Fruit fly (Drosophila melanogaster) whole organism, prepupa: ENCODE data around the gene CG14442.

Source experiments
- Blimp-1 ChIP-seq: fragments of 200-800 bp; sonication (Bioruptor generic); optimal IDR thresholded peaks from 3 replicates; lab custom pipeline; 2017; ENCODE audit warnings: missing biosample characterization, missing genetic modification characterization, mild to moderate bottlenecking, moderate library complexity, missing genetic modification reagents
- CG10669 ChIP-seq: fragments of 200-800 bp; sonication (Bioruptor generic); optimal IDR thresholded peaks from 3 replicates; lab custom pipeline; 2018; ENCODE audit warnings: missing biosample characterization, mild to moderate bottlenecking, missing genetic modification characterization, moderate library complexity
- CG11294 ChIP-seq: fragments of 200-800 bp; sonication (Bioruptor generic); IDR thresholded peaks from 2 replicates; pipeline ENCODE4 v1.3.6; 2022; ENCODE audit warnings: missing biosample characterization, missing genetic modification characterization
- CG11762 ChIP-seq: fragments of 200-800 bp; sonication (Bioruptor generic); optimal IDR thresholded peaks from 3 replicates; lab custom pipeline; 2016; ENCODE audit warnings: missing biosample characterization, missing genetic modification characterization; ENCODE audit not compliant: insufficient read depth
- CG11902 ChIP-seq: fragments of 200-800 bp; sonication (Bioruptor generic); optimal IDR thresholded peaks from 3 replicates; lab custom pipeline; 2016; ENCODE audit warnings: missing biosample characterization, missing genetic modification characterization
- CG15336 ChIP-seq: fragments of 200-800 bp; sonication (Bioruptor generic); IDR thresholded peaks from 2 replicates; pipeline ENCODE4 v1.3.6; 2022; ENCODE audit warnings: missing biosample characterization, missing genetic modification characterization
- CG1621 ChIP-seq: fragments of 200-800 bp; sonication (Bioruptor generic); optimal IDR thresholded peaks from 3 replicates; lab custom pipeline; 2018; ENCODE audit warnings: missing biosample characterization, mild to moderate bottlenecking, missing genetic modification characterization
- CG16779 ChIP-seq: fragments of 200-800 bp; sonication (Bioruptor generic); optimal IDR thresholded peaks from 3 replicates; lab custom pipeline; 2017; ENCODE audit warnings: missing biosample characterization, mild to moderate bottlenecking, missing genetic modification characterization
- CG3032 ChIP-seq: fragments of 200-800 bp; optimal IDR thresholded peaks from 2 replicates; lab custom pipeline; 2019; ENCODE audit warnings: missing biosample characterization, mild to moderate bottlenecking, missing genetic modification characterization, moderate library complexity
- CG31627 ChIP-seq: fragments of 200-800 bp; sonication (Bioruptor generic); optimal IDR thresholded peaks from 3 replicates; lab custom pipeline; 2016; ENCODE audit warnings: missing biosample characterization, missing genetic modification characterization
- CG32006 ChIP-seq: fragments of 200-800 bp; sonication (Bioruptor generic); optimal IDR thresholded peaks from 3 replicates; lab custom pipeline; 2017; ENCODE audit warnings: missing biosample characterization, mild to moderate bottlenecking, missing genetic modification characterization
- CG34406 ChIP-seq: fragments of 200-800 bp; sonication (Bioruptor generic); optimal IDR thresholded peaks from 3 replicates; lab custom pipeline; 2016; ENCODE audit warnings: missing biosample characterization, missing genetic modification characterization
- CG3919 ChIP-seq: fragments of 200-800 bp; sonication (Bioruptor generic); optimal IDR thresholded peaks from 3 replicates; lab custom pipeline; 2016; ENCODE audit warnings: missing biosample characterization, missing genetic modification characterization
- CG4318 ChIP-seq: fragments of 200-800 bp; sonication (Bioruptor generic); optimal IDR thresholded peaks from 3 replicates; lab custom pipeline; 2017; ENCODE audit warnings: missing biosample characterization, mild to moderate bottlenecking, missing genetic modification characterization
- CG6163 ChIP-seq: fragments of 200-800 bp; sonication (Bioruptor generic); IDR thresholded peaks from 3 replicates; pipeline ENCODE4 v1.3.6; 2022; ENCODE audit warnings: missing biosample characterization, missing genetic modification characterization
- CG6276 ChIP-seq: fragments of 200-800 bp; sonication (Bioruptor generic); optimal IDR thresholded peaks from 2 replicates; lab custom pipeline; 2017; ENCODE audit warnings: missing biosample characterization, mild to moderate bottlenecking, missing genetic modification characterization
- CG6854 ChIP-seq: fragments of 200-800 bp; sonication (Bioruptor generic); optimal IDR thresholded peaks from 2 replicates; lab custom pipeline; 2017; ENCODE audit warnings: missing biosample characterization, mild to moderate bottlenecking, missing genetic modification characterization
- CG8119 ChIP-seq: fragments of 200-800 bp; sonication (Bioruptor generic); IDR thresholded peaks from 3 replicates; pipeline ENCODE4 v1.3.6; 2022; ENCODE audit warnings: missing biosample characterization, missing genetic modification characterization
- CG8632 ChIP-seq: fragments of 200-800 bp; sonication (Bioruptor generic); optimal IDR thresholded peaks from 3 replicates; lab custom pipeline; 2016; ENCODE audit warnings: missing biosample characterization, missing genetic modification characterization
- CG9139 ChIP-seq: fragments of 200-800 bp; sonication (Bioruptor generic); optimal IDR thresholded peaks from 3 replicates; lab custom pipeline; 2017; ENCODE audit warnings: missing biosample characterization, mild to moderate bottlenecking, missing genetic modification characterization
- Eip75B ChIP-seq: fragments of 200-800 bp; sonication (Bioruptor generic); optimal IDR thresholded peaks from 3 replicates; lab custom pipeline; 2016; ENCODE audit warnings: missing biosample characterization, missing genetic modification characterization
- Eip78C ChIP-seq: fragments of 200-800 bp; sonication (Bioruptor generic); peaks from one replicate; lab custom pipeline; 2016; ENCODE audit warnings: missing biosample characterization, missing genetic modification characterization
- Ets21C ChIP-seq: fragments of 200-800 bp; sonication (Bioruptor generic); optimal IDR thresholded peaks from 3 replicates; lab custom pipeline; 2016; ENCODE audit warnings: missing biosample characterization, missing genetic modification characterization
- Ets96B ChIP-seq: fragments of 200-800 bp; optimal IDR thresholded peaks from 2 replicates; lab custom pipeline; 2019; ENCODE audit warnings: missing biosample characterization, mild to moderate bottlenecking, missing genetic modification characterization, moderate library complexity
- Gug ChIP-seq: fragments of 200-800 bp; sonication (Bioruptor generic); IDR thresholded peaks from 2 replicates; pipeline ENCODE4 v1.3.6; 2022; ENCODE audit warnings: missing biosample characterization, missing genetic modification characterization
- Hr38 ChIP-seq: sonication (Bioruptor generic); optimal IDR thresholded peaks from 2 replicates; lab custom pipeline; 2016; ENCODE audit warnings: missing biosample characterization, missing genetic modification characterization
- Hr39 ChIP-seq: fragments of 200-800 bp; sonication (Bioruptor generic); optimal IDR thresholded peaks from 2 replicates; lab custom pipeline; 2016; ENCODE audit warnings: missing biosample characterization, missing genetic modification characterization
- Hr4 ChIP-seq: fragments of 200-800 bp; sonication (Bioruptor generic); optimal IDR thresholded peaks from 3 replicates; lab custom pipeline; 2016; ENCODE audit warnings: missing biosample characterization, missing genetic modification characterization
- Lpt ChIP-seq: fragments of 200-800 bp; sonication (Bioruptor generic); optimal IDR thresholded peaks from 3 replicates; lab custom pipeline; 2016; ENCODE audit warnings: missing biosample characterization, missing genetic modification characterization
- OdsH ChIP-seq: fragments of 200-800 bp; sonication (Bioruptor generic); optimal IDR thresholded peaks from 3 replicates; lab custom pipeline; 2016; ENCODE audit warnings: missing biosample characterization, missing genetic modification characterization
- Smox ChIP-seq: fragments of 200-800 bp; sonication (Bioruptor generic); optimal IDR thresholded peaks from 3 replicates; lab custom pipeline; 2016; ENCODE audit warnings: missing biosample characterization, missing genetic modification characterization
- Sox102F ChIP-seq: fragments of 200-800 bp; sonication (Bioruptor generic); optimal IDR thresholded peaks from 2 replicates; lab custom pipeline; 2016; ENCODE audit warnings: missing biosample characterization, mild to moderate bottlenecking, missing genetic modification characterization
- achi ChIP-seq: fragments of 200-800 bp; sonication (Bioruptor generic); optimal IDR thresholded peaks from 3 replicates; lab custom pipeline; 2016; ENCODE audit warnings: missing biosample characterization, missing genetic modification characterization
- acj6 ChIP-seq: fragments of 200-800 bp; sonication (Bioruptor generic); optimal IDR thresholded peaks from 3 replicates; lab custom pipeline; 2016; ENCODE audit warnings: missing biosample characterization, missing genetic modification characterization
- dac ChIP-seq: fragments of 200-800 bp; sonication (Bioruptor generic); optimal IDR thresholded peaks from 2 replicates; lab custom pipeline; 2017; ENCODE audit warnings: missing biosample characterization, mild to moderate bottlenecking, missing genetic modification characterization
- dsx ChIP-seq: fragments of 200-800 bp; optimal IDR thresholded peaks from 3 replicates; lab custom pipeline; 2019; ENCODE audit warnings: missing biosample characterization, mild to moderate bottlenecking, missing genetic modification characterization, moderate library complexity; ENCODE audit not compliant: poor library complexity, severe bottlenecking
- eg ChIP-seq: fragments of 200-800 bp; sonication (Bioruptor generic); IDR thresholded peaks from 3 replicates; pipeline ENCODE4 v1.3.6; 2022; ENCODE audit warnings: missing biosample characterization, missing genetic modification characterization
- fd59A ChIP-seq: fragments of 200-800 bp; sonication (Bioruptor generic); optimal IDR thresholded peaks from 2 replicates; lab custom pipeline; 2017; ENCODE audit warnings: missing biosample characterization, mild to moderate bottlenecking, missing genetic modification characterization, missing genetic modification reagents
- lz ChIP-seq: fragments of 200-800 bp; sonication (Bioruptor generic); optimal IDR thresholded peaks from 3 replicates; lab custom pipeline; 2016; ENCODE audit warnings: missing biosample characterization, missing genetic modification characterization
- pdm3 ChIP-seq: fragments of 200-800 bp; sonication (Bioruptor generic); optimal IDR thresholded peaks from 3 replicates; lab custom pipeline; 2016; ENCODE audit warnings: missing biosample characterization, missing genetic modification characterization
- salr ChIP-seq, 2 experiments: fragments of 200-800 bp; sonication (Bioruptor generic); optimal IDR thresholded peaks; 3 replicates each; lab custom pipeline; 2016 to 2018; ENCODE audit warnings: missing biosample characterization in 2 of 2, missing genetic modification characterization in 2 of 2, mild to moderate bottlenecking in 1 of 2
- spab ChIP-seq: fragments of 200-800 bp; sonication (Bioruptor generic); optimal IDR thresholded peaks from 2 replicates; lab custom pipeline; 2017; ENCODE audit warnings: missing biosample characterization, mild to moderate bottlenecking, missing genetic modification characterization, missing genetic modification reagents
- ss ChIP-seq, 2 experiments: fragments of 200-800 bp; sonication (Bioruptor generic); optimal IDR thresholded peaks; 2 replicates in 1 of 2; 3 replicates in 1 of 2; lab custom pipeline; 2017 to 2018; ENCODE audit warnings: mild to moderate bottlenecking in 2 of 2, missing biosample characterization in 2 of 2, missing genetic modification characterization in 2 of 2, moderate library complexity in 1 of 2
- svp ChIP-seq: fragments of 200-800 bp; sonication (Bioruptor generic); peaks from one replicate; lab custom pipeline; 2016; ENCODE audit warnings: missing biosample characterization, missing genetic modification characterization
- topi ChIP-seq: fragments of 200-800 bp; sonication (Bioruptor generic); optimal IDR thresholded peaks from 3 replicates; lab custom pipeline; 2016; ENCODE audit warnings: missing biosample characterization, missing genetic modification characterization

CG14442 gene

dm6 chrX:6656023-6656594 is 38.7 kb downstream of the CG14442 start (continued):
- TF ChIP-seq dsx (GFP tag; lab: Kevin White, UChicago): peak; percentile 85
- peak; percentile 73 to 91 for TF ChIP-seq salr (GFP tag; optimal IDR thresholded peaks at IDR 0.05; lab: Kevin White, UChicago)
- TF ChIP-seq Blimp-1 (GFP tag; lab: Kevin White, UChicago): peak; percentile 86
- peak; percentile 80 for TF ChIP-seq fd59A (GFP tag; lab: Kevin White, UChicago)
- TF ChIP-seq lz (GFP tag; lab: Kevin White, UChicago): peak; percentile 93
- peak; percentile 92 for TF ChIP-seq CG31627 (GFP tag; lab: Kevin White, UChicago)
- peak; percentile 93 for TF ChIP-seq OdsH (GFP tag; lab: Kevin White, UChicago)
- peak; percentile 89 for TF ChIP-seq CG11762 (GFP tag; lab: Kevin White, UChicago)
- TF ChIP-seq Hr38 (GFP tag; lab: Kevin White, UChicago): no peak
- peak; percentile 89 for TF ChIP-seq achi (GFP tag; lab: Kevin White, UChicago)
- peak; percentile 96 for TF ChIP-seq Hr4 (GFP tag; lab: Kevin White, UChicago)
- peak; percentile 89 for TF ChIP-seq eg (GFP tag; lab: Robert Waterston, UW)
- TF ChIP-seq CG4318 (GFP tag; lab: Kevin White, UChicago): peak; percentile 92
- TF ChIP-seq CG11902 (GFP tag; lab: Kevin White, UChicago): peak; percentile 88
- TF ChIP-seq CG3919: peak; percentile 92
- peak; percentile 92 for TF ChIP-seq CG15336
- TF ChIP-seq pdm3 (GFP tag; lab: Kevin White, UChicago): peak; percentile 93

dm6 chrX:6654198-6654831 is 40.5 kb downstream of the CG14442 start, which contains the start of the genes CG3226 and Cdc7:
Gene CG3226 (minus strand): TSS chrX:6654248.
Gene Cdc7 (plus strand): TSS chrX:6654541.
- TF ChIP-seq svp (GFP tag; lab: Kevin White, UChicago) (peak; percentile 61), CG6163 (GFP tag; lab: Robert Waterston, UW) (peak; percentile 54; the same call in 1 of the 3 replicates), Hr39 (GFP tag; lab: Kevin White, UChicago) (peak; percentile 30), spab (GFP tag; lab: Kevin White, UChicago) (peak; percentile 18), Eip78C (peak; percentile 91), CG1621 (tag; lab: Kevin White, UChicago) (peak; percentile 51), Eip75B (GFP tag; lab: Kevin White, UChicago) (peak; percentile 42), topi (peak; percentile 70), CG11294 (GFP tag; lab: Robert Waterston, UW) (no peak), CG8119 (GFP tag; lab: Robert Waterston, UW) (no peak), Smox (peak; percentile 56), CG4318 (GFP tag; lab: Kevin White, UChicago) (no peak), Ets96B (peak; percentile 32), ss (GFP tag; optimal IDR thresholded peaks at IDR 0.05; lab: Kevin White, UChicago) (peak; percentile 64 to 78), CG10669 (GFP tag; lab: Kevin White, UChicago) (peak; percentile 57), CG31627 (GFP tag; lab: Kevin White, UChicago) (peak; percentile 50), eg (GFP tag; lab: Robert Waterston, UW) (peak; percentile 53; the same call in 1 of the 3 replicates), CG34406 (peak; percentile 64), salr (GFP tag; optimal IDR thresholded peaks at IDR 0.05; lab: Kevin White, UChicago) (peak; percentile 4 to 27), Hr38 (GFP tag; lab: Kevin White, UChicago) (no peak), CG9139 (GFP tag; lab: Kevin White, UChicago) (peak; percentile 53), Hr4 (GFP tag; lab: Kevin White, UChicago) (no peak), pdm3 (GFP tag; lab: Kevin White, UChicago) (peak; percentile 69), lz (GFP tag; lab: Kevin White, UChicago) (peak; percentile 50), CG15336 (no peak), Ets21C (no peak), CG8632 (peak; percentile 60), CG32006 (GFP tag; lab: Kevin White, UChicago) (peak; percentile 42), dac (GFP tag; lab: Kevin White, UChicago) (peak; percentile 22), Lpt (GFP tag; lab: Kevin White, UChicago) (peak; percentile 35), fd59A (GFP tag; lab: Kevin White, UChicago) (peak; percentile 35), Sox102F (GFP tag; lab: Kevin White, UChicago) (peak; percentile 68), achi (GFP tag; lab: Kevin White, UChicago) (peak; percentile 64), acj6 (GFP tag; lab: Kevin White, UChicago) (peak; percentile 67), Blimp-1 (GFP tag; lab: Kevin White, UChicago) (peak; percentile 58), CG6854 (peak; percentile 66), Gug (no peak), CG3032 (tag; lab: Kevin White, UChicago) (peak; percentile 45), CG16779 (tag; lab: Kevin White, UChicago) (peak; percentile 31), CG6276 (peak; percentile 9)
